Fruit fly (Drosophila melanogaster): ENCODE measurements around the gene CG32026.

- no peak for TF ChIP-seq kay (GFP tag; ENCODE audit: borderline replicate concordance)
- no peak for TF ChIP-seq ovo (GFP tag; optimal IDR thresholded peaks at IDR 0.05)
- TF ChIP-seq Clk (GFP tag; optimal IDR thresholded peaks at IDR 0.05) = no peak
- no peak for TF ChIP-seq CG1620 (GFP tag; optimal IDR thresholded peaks at IDR 0.05)
- no peak for TF ChIP-seq toe (GFP tag; optimal IDR thresholded peaks at IDR 0.05)
- TF ChIP-seq CG14711 (tag; optimal IDR thresholded peaks at IDR 0.05) = no peak
- TF ChIP-seq CG33017 (tag; optimal IDR thresholded peaks at IDR 0.05) = no peak
- no peak for TF ChIP-seq CG5204 (GFP tag; optimal IDR thresholded peaks at IDR 0.05)
Measured at dm6 chr3L:8857648-8858362, 21.5 kb downstream of the CG32026 start.
